Fruit fly (Drosophila melanogaster): ENCODE data around the gene CG31244.

The CG31244 gene

dm6 chr3R:19370693-19371092 lies 27.7 kb downstream of the CG31244 start:
- no peak for TF ChIP-seq CG12768 (GFP tag; optimal IDR thresholded peaks at IDR 0.05)
- no peak for TF ChIP-seq CG1620 (GFP tag; optimal IDR thresholded peaks at IDR 0.05)
- TF ChIP-seq CG33017 (tag; optimal IDR thresholded peaks at IDR 0.05) = no peak
- no peak for TF ChIP-seq toe (GFP tag; optimal IDR thresholded peaks at IDR 0.05)
- TF ChIP-seq CG7045 (GFP tag; optimal IDR thresholded peaks at IDR 0.05) = no peak
- no peak for TF ChIP-seq CG14711 (tag; optimal IDR thresholded peaks at IDR 0.05)
- TF ChIP-seq Mnt (GFP tag; optimal IDR thresholded peaks at IDR 0.05) = no peak
- TF ChIP-seq CG11617 (GFP tag; optimal IDR thresholded peaks at IDR 0.05) = no peak
- TF ChIP-seq tj (GFP tag; optimal IDR thresholded peaks at IDR 0.05) = no peak

DNA sequence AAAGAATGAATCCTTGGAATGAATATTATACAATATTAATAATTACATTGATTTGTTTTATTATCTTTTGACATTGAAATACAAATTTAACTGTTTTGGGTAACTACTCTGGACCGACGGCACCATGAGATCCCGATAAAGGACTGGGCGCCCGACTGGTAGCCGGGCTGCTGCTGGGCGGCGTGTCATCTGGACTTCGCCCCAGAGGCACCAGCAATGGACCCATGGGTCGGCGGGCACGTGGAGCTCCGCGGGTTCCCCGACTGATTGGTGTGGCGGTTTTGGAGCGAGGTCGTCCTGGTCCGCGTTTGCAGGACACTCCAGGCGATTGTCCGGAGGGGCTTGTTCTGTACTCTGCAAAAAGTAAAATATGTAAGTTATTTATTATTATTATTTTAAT lies 29.3 kb downstream of the CG31244 start:
- no peak for TF ChIP-seq cnc (optimal IDR thresholded peaks at IDR 0.05)
- no peak for TF ChIP-seq Clk (GFP tag; optimal IDR thresholded peaks at IDR 0.05)
- TF ChIP-seq CG1620 (GFP tag; optimal IDR thresholded peaks at IDR 0.05) = no peak
- no peak for TF ChIP-seq ovo (GFP tag; optimal IDR thresholded peaks at IDR 0.05)
- TF ChIP-seq toe (GFP tag; optimal IDR thresholded peaks at IDR 0.05) = no peak
- TF ChIP-seq CG14711 (tag; optimal IDR thresholded peaks at IDR 0.05) = no peak
- no peak for TF ChIP-seq CG5204 (GFP tag; optimal IDR thresholded peaks at IDR 0.05)
- no peak for TF ChIP-seq CG33017 (tag; optimal IDR thresholded peaks at IDR 0.05)

- TF ChIP-seq ovo (GFP tag; optimal IDR thresholded peaks at IDR 0.05) (no peak), CG11617 (GFP tag; optimal IDR thresholded peaks at IDR 0.05) (no peak), CG7101 (tag; optimal IDR thresholded peaks at IDR 0.05) (no peak), CG14711 (tag; optimal IDR thresholded peaks at IDR 0.05) (no peak), Mnt (GFP tag; optimal IDR thresholded peaks at IDR 0.05) (no peak), cnc (optimal IDR thresholded peaks at IDR 0.05) (no peak), CG5204 (GFP tag; optimal IDR thresholded peaks at IDR 0.05) (no peak)
Measured at dm6 chr3R:19362879-19363278, 35.5 kb downstream of the CG31244 start.

- TF ChIP-seq kay (GFP tag; ENCODE audit: borderline replicate concordance) = no peak
- no peak for TF ChIP-seq CG7101 (tag; optimal IDR thresholded peaks at IDR 0.05)
- no peak for TF ChIP-seq CG7045 (GFP tag; optimal IDR thresholded peaks at IDR 0.05)
- TF ChIP-seq ovo (GFP tag; optimal IDR thresholded peaks at IDR 0.05) = no peak
- no peak for TF ChIP-seq CG33017 (tag; optimal IDR thresholded peaks at IDR 0.05)
- TF ChIP-seq CG12768 (GFP tag; optimal IDR thresholded peaks at IDR 0.05) = no peak
- TF ChIP-seq pad (GFP tag; optimal IDR thresholded peaks at IDR 0.05) = no peak
- TF ChIP-seq Mnt (GFP tag; optimal IDR thresholded peaks at IDR 0.05) = no peak
- no peak for TF ChIP-seq cnc (optimal IDR thresholded peaks at IDR 0.05)
- no peak for TF ChIP-seq toe (GFP tag; optimal IDR thresholded peaks at IDR 0.05)
- no peak for TF ChIP-seq CG11617 (GFP tag; optimal IDR thresholded peaks at IDR 0.05)
- TF ChIP-seq CG14711 (tag; optimal IDR thresholded peaks at IDR 0.05) = no peak
- no peak for TF ChIP-seq bab1 (GFP tag; optimal IDR thresholded peaks at IDR 0.05)
- no peak for TF ChIP-seq tj (GFP tag; optimal IDR thresholded peaks at IDR 0.05)
- no peak for TF ChIP-seq CG1620 (GFP tag; optimal IDR thresholded peaks at IDR 0.05)
- TF ChIP-seq Clk (GFP tag; optimal IDR thresholded peaks at IDR 0.05) = no peak
Measured at dm6 chr3R:19353751-19354150, 44.6 kb downstream of the CG31244 start, which contains the start of gene CG43203. CG43203 (plus strand) TSS chr3R:19354051.

DNA sequence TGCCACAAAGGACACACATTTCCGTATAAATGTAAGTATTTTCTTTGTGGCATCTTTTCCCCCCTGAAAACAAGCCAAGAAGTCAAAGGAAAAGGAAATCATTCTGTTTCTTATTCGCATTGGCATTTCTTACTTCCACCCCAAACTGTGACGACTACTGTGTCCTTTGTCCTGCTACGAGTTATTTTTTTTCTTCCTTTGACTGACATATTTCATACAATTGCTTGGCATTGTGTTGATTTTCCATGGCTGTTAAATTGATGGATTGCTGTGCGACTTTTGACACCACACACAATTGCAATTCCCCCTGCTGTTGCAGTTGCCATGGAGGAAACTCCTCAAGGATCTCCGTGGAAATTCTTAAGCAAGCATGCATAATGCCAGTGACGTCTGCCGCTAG lies 46.2 kb downstream of the CG31244 start:
- TF ChIP-seq CG7101 (tag; optimal IDR thresholded peaks at IDR 0.05) = no peak
- no peak for TF ChIP-seq cnc (optimal IDR thresholded peaks at IDR 0.05)
- TF ChIP-seq ovo (GFP tag; optimal IDR thresholded peaks at IDR 0.05) = no peak
- no peak for TF ChIP-seq CG7045 (GFP tag; optimal IDR thresholded peaks at IDR 0.05)
- no peak for TF ChIP-seq Clk (GFP tag; optimal IDR thresholded peaks at IDR 0.05)
- no peak for TF ChIP-seq CG33017 (tag; optimal IDR thresholded peaks at IDR 0.05)
- TF ChIP-seq kay (GFP tag; ENCODE audit: borderline replicate concordance) = no peak
- TF ChIP-seq CG5204 (GFP tag; optimal IDR thresholded peaks at IDR 0.05) = no peak
- TF ChIP-seq CG14711 (tag; optimal IDR thresholded peaks at IDR 0.05) = no peak
- TF ChIP-seq Crg-1 (GFP tag; optimal IDR thresholded peaks at IDR 0.05) = no peak
- no peak for TF ChIP-seq tj (GFP tag; optimal IDR thresholded peaks at IDR 0.05)
- TF ChIP-seq bab1 (GFP tag; optimal IDR thresholded peaks at IDR 0.05) = no peak

DNA sequence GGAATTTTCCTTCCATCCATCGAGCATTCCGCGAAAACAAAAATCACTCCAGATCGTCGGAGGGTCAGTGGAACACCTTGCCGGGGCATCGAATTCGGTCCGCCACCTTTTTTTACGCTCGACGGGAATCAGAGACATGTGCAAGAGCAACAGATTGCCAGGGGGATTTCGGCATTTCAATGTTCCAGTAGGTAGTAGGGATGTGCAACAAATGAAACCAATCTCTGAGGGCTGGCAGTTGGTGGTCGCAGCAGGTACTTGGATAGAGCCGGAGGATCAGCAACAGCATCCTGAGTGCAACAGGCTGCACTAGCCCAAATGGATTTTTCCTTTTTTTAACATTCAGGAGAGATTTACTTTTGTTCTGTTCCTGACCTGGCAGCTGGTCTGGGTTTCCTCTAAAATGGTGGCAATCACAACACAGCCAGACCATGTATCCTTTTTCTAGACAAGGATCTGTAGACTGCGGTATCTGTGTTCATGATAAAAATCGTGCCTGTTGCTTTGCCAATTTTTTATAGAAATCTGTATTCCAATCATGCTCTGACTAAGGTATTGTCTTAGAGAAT lies 47.9 kb downstream of the CG31244 start:
- TF ChIP-seq Clk (GFP tag; optimal IDR thresholded peaks at IDR 0.05) (no peak), CG7101 (tag; optimal IDR thresholded peaks at IDR 0.05) (no peak), Crg-1 (GFP tag; optimal IDR thresholded peaks at IDR 0.05) (no peak), kay (GFP tag; ENCODE audit: borderline replicate concordance) (no peak), tj (GFP tag; optimal IDR thresholded peaks at IDR 0.05) (no peak), CG7045 (GFP tag; optimal IDR thresholded peaks at IDR 0.05) (no peak), Hr96 (GFP tag; optimal IDR thresholded peaks at IDR 0.05) (no peak), toe (GFP tag; optimal IDR thresholded peaks at IDR 0.05) (no peak), CG12768 (GFP tag; optimal IDR thresholded peaks at IDR 0.05) (no peak), pad (GFP tag; optimal IDR thresholded peaks at IDR 0.05) (no peak), ovo (GFP tag; optimal IDR thresholded peaks at IDR 0.05) (no peak), CG11617 (GFP tag; optimal IDR thresholded peaks at IDR 0.05) (no peak), CG14711 (tag; optimal IDR thresholded peaks at IDR 0.05) (no peak), Mnt (GFP tag; optimal IDR thresholded peaks at IDR 0.05) (no peak), bab1 (GFP tag; optimal IDR thresholded peaks at IDR 0.05) (no peak)

- TF ChIP-seq tj (GFP tag; optimal IDR thresholded peaks at IDR 0.05) (no peak), ovo (GFP tag; optimal IDR thresholded peaks at IDR 0.05) (no peak), cic (GFP tag; optimal IDR thresholded peaks at IDR 0.05) (no peak), CG12768 (GFP tag; optimal IDR thresholded peaks at IDR 0.05) (no peak), CG7101 (tag; optimal IDR thresholded peaks at IDR 0.05) (no peak)
Measured at dm6 chr3R:19347678-19348077, 50.7 kb downstream of the CG31244 start.

All from whole organism, adult.